Fruit fly (Drosophila melanogaster) whole organism, embryonic: ENCODE results near the gene CG7896.

Source experiments
- Antp ChIP-seq: fragments of 200-800 bp; sonication (Bioruptor generic); optimal IDR thresholded peaks from 3 replicates; lab custom pipeline; 2016; ENCODE audit warnings: missing biosample characterization, missing genetic modification characterization
- Atf3 ChIP-seq: fragments of 200-800 bp; sonication (Bioruptor generic); optimal IDR thresholded peaks from 3 replicates; lab custom pipeline; 2016; ENCODE audit warnings: missing biosample characterization, missing genetic modification characterization
- BEAF-32 ChIP-seq: fragments of 200-800 bp; sonication (Bioruptor generic); optimal IDR thresholded peaks from 3 replicates; lab custom pipeline; 2017; ENCODE audit warnings: missing biosample characterization, missing genetic modification characterization, mild to moderate bottlenecking, moderate library complexity, missing genetic modification reagents
- Bgb ChIP-seq: fragments of 200-800 bp; sonication (Bioruptor generic); IDR thresholded peaks from 2 replicates; pipeline ENCODE4 v1.3.6; 2022; ENCODE audit warnings: missing biosample characterization, missing genetic modification characterization; ENCODE audit not compliant: partially characterized antibody
- BtbVII ChIP-seq: fragments of 200-800 bp; sonication (Bioruptor generic); optimal IDR thresholded peaks from 3 replicates; lab custom pipeline; 2017; ENCODE audit warnings: missing biosample characterization, mild to moderate bottlenecking, missing genetic modification characterization
- CG1024 ChIP-seq: fragments of 200-800 bp; sonication (Bioruptor generic); IDR thresholded peaks from 2 replicates; pipeline ENCODE4 v1.3.6; 2022; ENCODE audit warnings: missing biosample characterization, missing genetic modification characterization
- CG10431 ChIP-seq: fragments of 200-800 bp; sonication (Bioruptor generic); optimal IDR thresholded peaks from 3 replicates; lab custom pipeline; 2018; ENCODE audit warnings: missing biosample characterization, mild to moderate bottlenecking, missing genetic modification characterization
- CG10979 ChIP-seq: fragments of 200-800 bp; sonication (Bioruptor generic); optimal IDR thresholded peaks from 2 replicates; lab custom pipeline; 2018; ENCODE audit warnings: missing biosample characterization, mild to moderate bottlenecking, missing genetic modification characterization, moderate library complexity
- CG11504 ChIP-seq: fragments of 200-800 bp; sonication (Bioruptor generic); optimal IDR thresholded peaks from 3 replicates; lab custom pipeline; 2019; ENCODE audit warnings: missing biosample characterization, mild to moderate bottlenecking, missing genetic modification characterization, moderate library complexity
- CG16815 ChIP-seq: fragments of 200-800 bp; sonication (Bioruptor generic); optimal IDR thresholded peaks from 3 replicates; lab custom pipeline; 2017; ENCODE audit warnings: missing biosample characterization, mild to moderate bottlenecking, missing genetic modification characterization
- CG17568 ChIP-seq: fragments of 200-800 bp; sonication (Bioruptor generic); optimal IDR thresholded peaks from 2 replicates; lab custom pipeline; 2018; ENCODE audit warnings: missing biosample characterization, mild to moderate bottlenecking, missing genetic modification characterization, moderate library complexity
- CG17829 ChIP-seq: fragments of 200-800 bp; optimal IDR thresholded peaks from 2 replicates; lab custom pipeline; 2019; ENCODE audit warnings: missing biosample characterization, mild to moderate bottlenecking, missing genetic modification characterization, moderate library complexity
- CG2889 ChIP-seq: fragments of 200-800 bp; sonication (Bioruptor generic); IDR thresholded peaks from 3 replicates; pipeline ENCODE4 v1.3.6; 2022; ENCODE audit warnings: missing biosample characterization, missing genetic modification characterization
- CG30403 ChIP-seq: fragments of 200-800 bp; sonication (Bioruptor generic); optimal IDR thresholded peaks from 3 replicates; lab custom pipeline; 2016; ENCODE audit warnings: missing biosample characterization, missing genetic modification characterization
- CG31388 ChIP-seq: fragments of 200-800 bp; sonication (Bioruptor generic); optimal IDR thresholded peaks from 2 replicates; lab custom pipeline; 2016; ENCODE audit warnings: missing biosample characterization, missing genetic modification characterization
- CG33213 ChIP-seq: fragments of 200-800 bp; sonication (Bioruptor generic); optimal IDR thresholded peaks from 3 replicates; lab custom pipeline; 2016; ENCODE audit warnings: missing biosample characterization, missing genetic modification characterization
- CG4282 ChIP-seq: fragments of 200-800 bp; sonication (Bioruptor generic); optimal IDR thresholded peaks from 2 replicates; lab custom pipeline; 2016; ENCODE audit warnings: missing biosample characterization, missing genetic modification characterization
- CG7357 ChIP-seq: fragments of 200-800 bp; sonication (Bioruptor generic); IDR thresholded peaks from 3 replicates; pipeline ENCODE4 v1.3.6; 2022; ENCODE audit warnings: missing biosample characterization, missing genetic modification characterization
- CG8944 ChIP-seq: fragments of 200-800 bp; sonication (Bioruptor generic); optimal IDR thresholded peaks from 3 replicates; lab custom pipeline; 2016; ENCODE audit warnings: missing biosample characterization, missing genetic modification characterization
- CG9609 ChIP-seq: fragments of 200-800 bp; sonication (Bioruptor generic); optimal IDR thresholded peaks from 3 replicates; lab custom pipeline; 2016; ENCODE audit warnings: missing biosample characterization, missing genetic modification characterization
- Deaf1 ChIP-seq: fragments of 200-800 bp; optimal IDR thresholded peaks from 3 replicates; lab custom pipeline; 2019; ENCODE audit warnings: missing biosample characterization, mild to moderate bottlenecking, missing genetic modification characterization, moderate library complexity
- Dek ChIP-seq: fragments of 200-800 bp; sonication (Bioruptor generic); optimal IDR thresholded peaks from 3 replicates; lab custom pipeline; 2019; ENCODE audit warnings: missing biosample characterization, mild to moderate bottlenecking, missing genetic modification characterization, moderate library complexity
- Dip3 ChIP-seq: fragments of 200-800 bp; sonication (Bioruptor generic); optimal IDR thresholded peaks from 3 replicates; lab custom pipeline; 2016; ENCODE audit warnings: missing biosample characterization, missing genetic modification characterization
- Dll ChIP-seq: fragments of 200-800 bp; sonication (Bioruptor generic); IDR thresholded peaks from 4 replicates; pipeline ENCODE4 v1.3.6; 2022; ENCODE audit warnings: missing biosample characterization, missing genetic modification characterization; ENCODE audit not compliant: partially characterized antibody
- Doc3 ChIP-seq: fragments of 200-800 bp; sonication (Bioruptor generic); IDR thresholded peaks from 3 replicates; pipeline ENCODE4 v1.3.6; 2022; ENCODE audit warnings: missing biosample characterization, missing genetic modification characterization; ENCODE audit not compliant: partially characterized antibody
- Ets97D ChIP-seq: fragments of 200-800 bp; sonication (Bioruptor generic); optimal IDR thresholded peaks from 3 replicates; lab custom pipeline; 2016; ENCODE audit warnings: missing biosample characterization, missing genetic modification characterization
- H15 ChIP-seq: fragments of 200-800 bp; sonication (Bioruptor generic); IDR thresholded peaks from 3 replicates; pipeline ENCODE4 v1.3.6; 2022; ENCODE audit warnings: missing biosample characterization, missing genetic modification characterization
- HHEX ChIP-seq: fragments of 200-800 bp; sonication (Bioruptor generic); optimal IDR thresholded peaks from 3 replicates; lab custom pipeline; 2017; ENCODE audit warnings: missing biosample characterization, mild to moderate bottlenecking, missing genetic modification characterization, missing genetic modification reagents
- HmgZ ChIP-seq: fragments of 200-800 bp; sonication (Bioruptor generic); optimal IDR thresholded peaks from 2 replicates; lab custom pipeline; 2018; ENCODE audit warnings: missing biosample characterization, mild to moderate bottlenecking, missing genetic modification characterization
- Hsf ChIP-seq: fragments of 200-800 bp; sonication (Bioruptor generic); optimal IDR thresholded peaks from 3 replicates; lab custom pipeline; 2016; ENCODE audit warnings: missing biosample characterization, missing genetic modification characterization
- Nf-YC ChIP-seq: fragments of 200-800 bp; optimal IDR thresholded peaks from 3 replicates; lab custom pipeline; 2019; ENCODE audit warnings: missing biosample characterization, mild to moderate bottlenecking, missing genetic modification characterization, moderate library complexity
- Oaz ChIP-seq: fragments of 200-800 bp; sonication (Bioruptor generic); IDR thresholded peaks from 2 replicates; pipeline ENCODE4 v1.3.6; 2022; ENCODE audit warnings: missing biosample characterization, missing genetic modification characterization
- ab ChIP-seq: fragments of 200-800 bp; sonication (Bioruptor generic); optimal IDR thresholded peaks from 2 replicates; lab custom pipeline; 2016; ENCODE audit warnings: missing biosample characterization, missing genetic modification characterization
- al ChIP-seq: fragments of 200-800 bp; sonication (Bioruptor generic); IDR thresholded peaks from 2 replicates; pipeline ENCODE4 v1.3.6; 2022; ENCODE audit warnings: missing biosample characterization, missing genetic modification characterization
- ase ChIP-seq: fragments of 200-800 bp; sonication (Bioruptor generic); IDR thresholded peaks from 3 replicates; pipeline ENCODE4 v1.3.6; 2022; ENCODE audit warnings: missing biosample characterization, missing genetic modification characterization
- btn ChIP-seq: fragments of 200-800 bp; sonication (Bioruptor generic); optimal IDR thresholded peaks from 2 replicates; lab custom pipeline; 2016; ENCODE audit warnings: missing biosample characterization, missing genetic modification characterization
- disco-r ChIP-seq: fragments of 200-800 bp; sonication (Bioruptor generic); optimal IDR thresholded peaks from 2 replicates; lab custom pipeline; 2016; ENCODE audit warnings: missing biosample characterization, missing genetic modification characterization
- fu2 ChIP-seq: fragments of 200-800 bp; sonication (Bioruptor generic); optimal IDR thresholded peaks from 2 replicates; lab custom pipeline; 2016; ENCODE audit warnings: missing biosample characterization, missing genetic modification characterization
- gfzf ChIP-seq: fragments of 200-800 bp; sonication (Bioruptor generic); optimal IDR thresholded peaks from 2 replicates; lab custom pipeline; 2016; ENCODE audit warnings: missing biosample characterization, mild to moderate bottlenecking, missing genetic modification characterization, moderate library complexity
- jigr1 ChIP-seq: fragments of 200-800 bp; sonication (Bioruptor generic); IDR thresholded peaks from 3 replicates; pipeline ENCODE4 v1.3.6; 2022; ENCODE audit warnings: missing biosample characterization, missing genetic modification characterization
- onecut ChIP-seq: fragments of 200-800 bp; sonication (Bioruptor generic); IDR thresholded peaks from 2 replicates; pipeline ENCODE4 v1.3.6; 2022; ENCODE audit warnings: missing biosample characterization, missing genetic modification characterization
- org-1 ChIP-seq: fragments of 200-800 bp; sonication (Bioruptor generic); optimal IDR thresholded peaks from 2 replicates; lab custom pipeline; 2017; ENCODE audit warnings: missing biosample characterization, missing genetic modification characterization
- pnt ChIP-seq: fragments of 200-800 bp; sonication (Bioruptor generic); optimal IDR thresholded peaks from 3 replicates; lab custom pipeline; 2016; ENCODE audit warnings: missing biosample characterization, missing genetic modification characterization
- prd ChIP-seq, 3 experiments: fragments of >200 bp in 2 of 3; fragments of 200-800 bp in 1 of 3; sonication (Bioruptor generic) in 1 of 3; optimal IDR thresholded peaks in 2 of 3; IDR thresholded peaks in 1 of 3; 2 replicates in 2 of 3; 3 replicates in 1 of 3; pipeline versions ENCODE4 v1.3.6 to Lab custom; 2017 to 2022; ENCODE audit warnings: missing biosample characterization in 1 of 3, missing genetic modification characterization in 1 of 3
- psq ChIP-seq: fragments of 200-800 bp; sonication (Bioruptor generic); optimal IDR thresholded peaks from 2 replicates; lab custom pipeline; 2017; ENCODE audit warnings: missing biosample characterization, missing genetic modification characterization
- rib ChIP-seq: fragments of 200-800 bp; sonication (Bioruptor generic); IDR thresholded peaks from 2 replicates; pipeline ENCODE4 v1.3.6; 2022; ENCODE audit warnings: missing biosample characterization, missing genetic modification characterization
- schlank ChIP-seq: fragments of 200-800 bp; sonication (Bioruptor generic); optimal IDR thresholded peaks from 2 replicates; lab custom pipeline; 2018; ENCODE audit warnings: missing biosample characterization, mild to moderate bottlenecking, missing genetic modification characterization
- slou ChIP-seq: fragments of 200-800 bp; sonication (Bioruptor generic); optimal IDR thresholded peaks from 3 replicates; lab custom pipeline; 2016; ENCODE audit warnings: missing biosample characterization, missing genetic modification characterization
- sna ChIP-seq: fragments of 200-800 bp; sonication (Bioruptor generic); IDR thresholded peaks from 2 replicates; pipeline ENCODE4 v1.3.6; 2022; ENCODE audit warnings: missing biosample characterization, missing genetic modification characterization; ENCODE audit not compliant: partially characterized antibody
- tup ChIP-seq: fragments of 200-800 bp; sonication (Bioruptor generic); optimal IDR thresholded peaks from 2 replicates; lab custom pipeline; 2016; ENCODE audit warnings: missing biosample characterization, mild to moderate bottlenecking, missing genetic modification characterization, moderate library complexity
- z ChIP-seq: fragments of 200-800 bp; sonication (Bioruptor generic); IDR thresholded peaks from 3 replicates; pipeline ENCODE4 v1.3.6; 2022; ENCODE audit warnings: missing biosample characterization, missing genetic modification characterization
- zen ChIP-seq: fragments of 200-800 bp; sonication (Bioruptor generic); optimal IDR thresholded peaks from 3 replicates; lab custom pipeline; 2018; ENCODE audit warnings: missing biosample characterization, mild to moderate bottlenecking, missing genetic modification characterization, moderate library complexity

The CG7896 gene

DNA sequence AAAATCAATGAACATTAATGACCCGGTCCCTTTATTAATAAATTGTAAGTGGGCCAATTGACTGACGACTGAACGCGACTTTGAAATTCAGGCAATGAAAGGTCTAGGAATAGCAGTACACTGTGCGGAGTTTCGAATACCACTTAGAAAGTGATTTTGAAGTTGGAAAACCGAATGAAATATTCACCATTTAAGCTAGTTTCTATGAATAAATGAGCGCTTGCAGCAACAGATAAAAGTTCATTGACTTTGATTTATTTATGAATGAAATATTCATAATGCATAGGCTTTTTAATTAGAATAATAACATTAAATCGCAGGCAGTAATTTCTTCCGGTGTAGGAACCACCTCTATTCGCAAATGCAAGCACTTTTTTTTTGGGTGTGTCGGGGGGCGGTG is 37.8 kb downstream of the CG7896 start (continued):
- TF ChIP-seq CG11504 (tag; lab: Kevin White, UChicago) (peak; percentile 53), CG4282 (GFP tag; lab: Kevin White, UChicago) (no peak), CG17829 (peak; percentile 18), CG10431 (no peak), BEAF-32 (GFP tag; lab: Kevin White, UChicago) (no peak), ab (GFP tag; lab: Kevin White, UChicago) (no peak), gfzf (GFP tag; lab: Kevin White, UChicago) (no peak), Dek (tag; lab: Kevin White, UChicago) (peak; percentile 8), CG7357 (GFP tag; lab: Robert Waterston, UW) (no peak), sna (GFP tag; lab: Robert Waterston, UW) (no peak), fu2 (no peak), slou (GFP tag; lab: Kevin White, UChicago) (no peak), zen (no peak), CG9609 (GFP tag; lab: Kevin White, UChicago) (no peak), al (GFP tag; lab: Robert Waterston, UW) (no peak), CG2889 (no peak), Atf3 (GFP tag; lab: Kevin White, UChicago) (no peak), tup (no peak), HHEX (GFP tag; lab: Kevin White, UChicago) (no peak), disco-r (GFP tag; lab: Kevin White, UChicago) (no peak), btn (GFP tag; lab: Kevin White, UChicago) (no peak), CG8944 (GFP tag; lab: Kevin White, UChicago) (no peak), CG33213 (GFP tag; lab: Kevin White, UChicago) (no peak), Doc3 (no peak), CG30403 (peak; percentile 44), CG1024 (GFP tag; lab: Robert Waterston, UW) (no peak), Deaf1 (tag; lab: Kevin White, UChicago) (no peak), Bgb (no peak), Dip3 (no peak), Ets97D (GFP tag; lab: Kevin White, UChicago) (no peak), schlank (tag; lab: Kevin White, UChicago) (no peak), HmgZ (tag; lab: Kevin White, UChicago) (no peak), Antp (no peak), CG31388 (GFP tag; lab: Kevin White, UChicago) (no peak), ase (GFP tag; lab: Robert Waterston, UW) (no peak), psq (no peak), rib (GFP tag; lab: Robert Waterston, UW) (no peak), Hsf (GFP tag; lab: Kevin White, UChicago) (no peak), CG10979 (peak; percentile 10), jigr1 (GFP tag; lab: Robert Waterston, UW) (0 out of 3 replicates have a peak, but pooled peaks have one; percentile 21), Nf-YC (tag; lab: Kevin White, UChicago) (no peak), onecut (GFP tag; lab: Robert Waterston, UW) (no peak), H15 (GFP tag; lab: Robert Waterston, UW) (no peak), CG16815 (GFP tag; lab: Kevin White, UChicago) (no peak), z (GFP tag; lab: Robert Waterston, UW) (no peak), prd (optimal IDR thresholded peaks at IDR 0.05; lab: Kevin White, UChicago) (no peak), prd (GFP tag; IDR thresholded peaks at IDR 0.05; lab: Robert Waterston, UW) (peak; percentile 47; the same call in 1 of the 3 replicates), Oaz (GFP tag; lab: Robert Waterston, UW) (no peak), org-1 (GFP tag; lab: Kevin White, UChicago) (peak; percentile 8), Dll (no peak), pnt (GFP tag; lab: Kevin White, UChicago) (no peak), BtbVII (GFP tag; lab: Kevin White, UChicago) (no peak), CG17568 (GFP tag; lab: Kevin White, UChicago) (no peak)
